Worm (Caenorhabditis elegans): ENCODE results near the gene fbxc-50.
"Not testable (repeated sequence)": the region's sequence is repeated elsewhere in the genome, so short reads cannot be mapped to it uniquely, and the experiment has no call there.

The fbxc-50 gene

DNA sequence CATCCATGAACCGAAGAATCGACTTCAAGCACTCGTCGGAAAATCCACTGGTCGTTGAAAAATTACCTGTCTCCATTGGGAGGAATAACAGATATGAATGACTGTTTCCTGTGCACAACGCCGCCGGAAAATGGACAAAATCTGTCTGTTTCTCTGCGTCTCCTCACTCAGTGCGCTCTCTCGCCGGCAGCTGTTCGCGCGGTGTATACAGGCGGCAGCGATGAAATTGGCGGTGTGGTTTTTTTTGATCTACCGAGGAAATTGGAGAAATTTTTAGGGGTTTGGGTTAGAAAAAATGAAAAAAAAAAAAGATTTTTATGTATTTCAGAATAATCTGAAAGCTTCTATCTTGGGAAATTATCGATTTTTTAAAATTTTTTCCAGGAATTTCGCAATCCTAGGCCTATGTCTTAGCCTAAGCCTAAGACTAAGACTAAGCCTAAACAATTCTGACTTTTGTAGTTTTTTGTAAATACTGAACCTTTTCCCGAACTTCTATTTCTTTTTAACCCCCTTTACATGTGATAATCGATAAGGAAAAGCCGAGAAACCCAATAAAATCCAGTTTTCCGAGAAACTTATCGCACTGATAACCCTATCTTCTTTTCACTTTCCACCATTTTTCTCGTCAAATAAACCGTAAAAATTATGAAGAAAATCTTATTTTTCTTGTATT is at the start of gene fbxc-50, which contains the start of gene C17F4.2:
TSS of gene fbxc-50 (minus strand) at position 81 of the 676 bp plus-strand sequence.
TSS of gene C17F4.2 (plus strand) at position 626 of the 676 bp plus-strand sequence.
- no peak for TF ChIP-seq nhr-76 (tag; optimal IDR thresholded peaks at IDR 0.05)
- no peak for TF ChIP-seq skn-1 (tag; optimal IDR thresholded peaks at IDR 0.05)
- TF ChIP-seq elt-1 (tag; optimal IDR thresholded peaks at IDR 0.05): no peak
- TF ChIP-seq unc-39 (tag; optimal IDR thresholded peaks at IDR 0.05): no peak
- no peak for TF ChIP-seq nhr-11 (tag; optimal IDR thresholded peaks at IDR 0.05)
- TF ChIP-seq nhr-43 (tag; optimal IDR thresholded peaks at IDR 0.05; ENCODE audit: poor library complexity, severe bottlenecking): no peak
- no peak for TF ChIP-seq hmg-11 (tag; optimal IDR thresholded peaks at IDR 0.05)
- TF ChIP-seq ZK546.5 (tag; optimal IDR thresholded peaks at IDR 0.05): no peak
- TF ChIP-seq lin-15B (tag; optimal IDR thresholded peaks at IDR 0.05): no peak

DNA sequence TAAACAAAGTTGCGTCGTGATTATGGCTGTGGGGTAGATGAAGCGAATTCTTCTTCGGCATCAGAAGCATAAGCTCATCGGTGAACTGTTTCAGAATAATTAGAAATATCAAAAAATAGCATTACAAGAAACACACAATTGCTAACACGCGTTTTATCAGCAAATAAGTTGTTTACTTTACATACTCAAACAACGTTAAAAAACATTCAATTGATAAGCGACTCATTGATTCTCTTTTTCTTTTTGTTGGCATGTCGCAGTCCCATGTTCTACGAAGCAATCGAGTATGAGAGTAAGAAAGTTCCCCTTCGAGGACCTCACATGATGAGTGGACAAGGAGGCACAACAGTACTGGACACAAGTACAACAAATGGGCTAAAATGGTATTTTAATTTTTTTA is 48.7 kb upstream of the fbxc-50 start, which contains the start of gene btb-16:
TSS of gene btb-16 (plus strand) at position 240 of the 400 bp plus-strand sequence.
- TF ChIP-seq R02D3.7 (tag; optimal IDR thresholded peaks at IDR 0.05) (no peak), nhr-25 (tag; optimal IDR thresholded peaks at IDR 0.05) (no peak), elt-2 (tag; optimal IDR thresholded peaks at IDR 0.05) (peak; percentile 61), hmg-11 (tag; optimal IDR thresholded peaks at IDR 0.05) (no peak), lin-39 (tag; optimal IDR thresholded peaks at IDR 0.05) (no peak), zag-1 (tag; optimal IDR thresholded peaks at IDR 0.05) (no peak), unc-62 (GFP tag; optimal IDR thresholded peaks at IDR 0.05) (no peak), pqm-1 (tag; optimal IDR thresholded peaks at IDR 0.05) (peak; percentile 6), ceh-9 (tag; optimal IDR thresholded peaks at IDR 0.05) (no peak), fkh-10 (GFP tag; optimal IDR thresholded peaks at IDR 0.05) (no peak), ama-1 (optimal IDR thresholded peaks at IDR 0.05) (no peak), tbx-2 (tag; optimal IDR thresholded peaks at IDR 0.05) (no peak), pha-4 (tag; optimal IDR thresholded peaks at IDR 0.05) (peak; percentile 85), nfya-1 (tag; optimal IDR thresholded peaks at IDR 0.05; ENCODE audit: insufficient read depth) (no peak), nhr-237 (tag; optimal IDR thresholded peaks at IDR 0.05) (no peak), nhr-43 (tag; optimal IDR thresholded peaks at IDR 0.05; ENCODE audit: poor library complexity, severe bottlenecking) (no peak), nhr-12 (tag; optimal IDR thresholded peaks at IDR 0.05) (no peak), lin-15B (tag; optimal IDR thresholded peaks at IDR 0.05) (no peak), elt-3 (tag; optimal IDR thresholded peaks at IDR 0.05) (no peak), sea-2 (GFP tag; optimal IDR thresholded peaks at IDR 0.05) (no peak), lsy-12 (tag; optimal IDR thresholded peaks at IDR 0.05) (no peak), eor-1 (tag; optimal IDR thresholded peaks at IDR 0.05) (no peak), mdl-1 (tag; optimal IDR thresholded peaks at IDR 0.05) (no peak), unc-39 (tag; optimal IDR thresholded peaks at IDR 0.05) (no peak), nhr-11 (tag; optimal IDR thresholded peaks at IDR 0.05) (no peak), ztf-4 (tag; optimal IDR thresholded peaks at IDR 0.05) (no peak)

DNA sequence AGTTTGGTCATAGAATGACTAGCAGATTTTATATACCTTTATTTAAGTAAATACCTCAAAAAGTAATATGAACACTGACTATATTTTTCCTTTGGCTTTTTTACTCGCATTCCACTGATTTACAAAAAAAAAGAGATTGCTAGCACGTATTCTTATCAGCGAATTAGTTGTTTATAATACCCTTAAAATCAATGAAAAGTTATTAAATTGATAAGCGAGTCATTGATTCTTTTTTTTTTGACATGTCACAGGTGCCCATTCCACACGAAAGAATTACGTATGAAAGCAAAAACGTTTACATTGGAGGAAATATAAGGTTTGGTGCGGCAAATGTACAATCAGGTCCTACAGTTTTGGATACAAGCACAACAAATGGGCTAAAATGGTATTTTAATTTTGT is 47.3 kb upstream of the fbxc-50 start, which contains the start of gene btb-17:
TSS of gene btb-17 (plus strand) at position 213 of the 400 bp plus-strand sequence.
- TF ChIP-seq pqm-1 (tag; optimal IDR thresholded peaks at IDR 0.05) (peak; percentile 55), elt-2 (tag; optimal IDR thresholded peaks at IDR 0.05) (peak; percentile 77), ceh-28 (tag; optimal IDR thresholded peaks at IDR 0.05) (no peak)

DNA sequence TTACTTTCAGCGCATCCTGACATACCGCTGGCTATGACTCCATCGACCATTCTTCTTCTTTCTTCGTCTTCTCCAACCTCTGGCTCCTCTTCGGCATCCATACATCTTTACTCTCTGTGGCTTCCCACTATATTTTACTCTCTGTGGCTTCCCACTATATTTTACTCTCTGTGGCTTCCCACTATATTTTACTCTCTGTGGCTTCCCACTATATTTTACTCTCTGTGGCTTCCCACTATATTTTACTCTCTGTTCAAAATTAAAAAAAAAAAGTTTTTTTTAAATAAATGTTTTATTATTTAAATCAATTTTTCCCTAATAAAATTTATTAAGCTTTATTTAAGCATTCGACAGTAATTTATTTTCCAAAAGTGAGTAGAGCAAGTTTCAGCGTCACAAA is 42.6 kb upstream of the fbxc-50 start, which contains the start of gene F39E9.14:
TSS of gene F39E9.14 (minus strand) at position 101 of the 400 bp plus-strand sequence.
- TF ChIP-seq egl-27 (tag; optimal IDR thresholded peaks at IDR 0.05); sea-2 (GFP tag; optimal IDR thresholded peaks at IDR 0.05); ztf-4 (tag; optimal IDR thresholded peaks at IDR 0.05): not testable (repeated sequence)

DNA sequence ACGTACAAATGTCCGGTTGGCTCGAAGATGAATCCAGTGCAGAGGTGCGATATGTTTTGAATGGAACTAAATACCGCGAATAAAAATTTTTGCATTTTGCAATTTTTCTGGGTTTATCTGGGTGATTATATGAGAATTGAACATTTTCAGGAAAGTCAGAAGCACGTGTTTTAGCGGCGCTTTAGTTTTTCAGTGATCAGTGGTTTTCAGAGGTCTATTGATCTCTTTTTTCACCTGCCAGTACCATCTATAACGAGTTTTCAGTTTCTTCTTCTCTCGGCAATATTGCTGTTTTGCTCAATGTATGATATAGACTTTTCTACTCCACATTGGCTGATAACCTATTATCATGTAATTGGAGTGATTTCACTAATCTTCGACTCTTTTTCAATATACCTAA is 39.1 kb upstream of the fbxc-50 start, which contains the start of gene sri-63:
TSS of gene sri-63 (plus strand) at position 301 of the 400 bp plus-strand sequence.
- TF ChIP-seq ama-1 (optimal IDR thresholded peaks at IDR 0.05) (no peak), aly-2 (tag; optimal IDR thresholded peaks at IDR 0.05) (no peak), ceh-9 (tag; optimal IDR thresholded peaks at IDR 0.05) (no peak), nhr-25 (tag; optimal IDR thresholded peaks at IDR 0.05) (no peak), zag-1 (tag; optimal IDR thresholded peaks at IDR 0.05) (no peak), nhr-28 (tag; optimal IDR thresholded peaks at IDR 0.05) (no peak), lsy-12 (tag; optimal IDR thresholded peaks at IDR 0.05) (no peak)
